ENCODE assay signal across 3 fruit fly cellular contexts in genomic region chr3L:8949823-8950222, dm6.
TF ChIP-seq lines count a peak whose summit lies in the region.

No protein-coding gene starts in this region.

- no peak for TF ChIP-seq CTCF in whole organism, embryonic (GFP tag; optimal IDR thresholded peaks at IDR 0.05; lab: Kevin White, UChicago)

TF ChIP-seq in whole organism, embryonic, 481 proteins besides CTCF, POLR2A, EP300 and RAD21:
- TF ChIP-seq PHDP (tag; optimal IDR thresholded peaks at IDR 0.05; lab: Kevin White, UChicago) (no peak), rib (GFP tag; IDR thresholded peaks at IDR 0.05; lab: Robert Waterston, UW) (no peak), danr (GFP tag; IDR thresholded peaks at IDR 0.05; lab: Robert Waterston, UW) (no peak), sr (GFP tag; IDR thresholded peaks at IDR 0.05; lab: Robert Waterston, UW) (peak; percentile 79), chinmo (GFP tag; IDR thresholded peaks at IDR 0.05; lab: Robert Waterston, UW; ENCODE audit: partially characterized antibody) (0 out of 4 replicates have a peak, but pooled peaks have one; percentile 29), CG8281 (tag; optimal IDR thresholded peaks at IDR 0.05; lab: Kevin White, UChicago) (no peak), Hey (tag; optimal IDR thresholded peaks at IDR 0.05; lab: Kevin White, UChicago) (peak; percentile 24), Awh (GFP tag; IDR thresholded peaks at IDR 0.05; lab: Robert Waterston, UW) (0 out of 2 replicates have a peak, but pooled peaks have one; percentile 13), CG7963 (GFP tag; IDR thresholded peaks at IDR 0.05; lab: Robert Waterston, UW; ENCODE audit: partially characterized antibody) (peak; percentile 16; the same call in 1 of the 3 replicates), unc-4 (GFP tag; IDR thresholded peaks at IDR 0.05; lab: Robert Waterston, UW; ENCODE audit: partially characterized antibody) (no peak), CG14441 (GFP tag; IDR thresholded peaks at IDR 0.05; lab: Robert Waterston, UW) (no peak), CG12236 (GFP tag; optimal IDR thresholded peaks at IDR 0.05; lab: Kevin White, UChicago) (no peak), crol (GFP tag; IDR thresholded peaks at IDR 0.05; lab: Robert Waterston, UW) (peak; percentile 86), CG10543 (GFP tag; optimal IDR thresholded peaks at IDR 0.05; lab: Kevin White, UChicago) (peak; percentile 5), CG11093 (GFP tag; IDR thresholded peaks at IDR 0.05; lab: Robert Waterston, UW) (no peak), lab (GFP tag; optimal IDR thresholded peaks at IDR 0.05; lab: Kevin White, UChicago) (peak; percentile 54), vnd (GFP tag; IDR thresholded peaks at IDR 0.05; lab: Robert Waterston, UW; ENCODE audit: partially characterized antibody) (0 out of 3 replicates have a peak, but pooled peaks have one; percentile 26)

TF ChIP-seq in whole organism, pupa, 21 proteins besides CTCF, POLR2A, EP300 and RAD21:
- TF ChIP-seq CG10348 (GFP tag; IDR thresholded peaks at IDR 0.05; lab: Robert Waterston, UW) (no peak), CG32121 (GFP tag; IDR thresholded peaks at IDR 0.05; lab: Robert Waterston, UW) (peak; percentile 52; the same call in 1 of the 2 replicates), CG17806 (tag; optimal IDR thresholded peaks at IDR 0.05; lab: Kevin White, UChicago) (no peak), CG15710 (tag; optimal IDR thresholded peaks at IDR 0.05; lab: Kevin White, UChicago) (no peak), CG9948 (tag; optimal IDR thresholded peaks at IDR 0.05; lab: Kevin White, UChicago) (no peak), CG34367 (tag; optimal IDR thresholded peaks at IDR 0.05; lab: Kevin White, UChicago) (no peak), CG4496 (GFP tag; IDR thresholded peaks at IDR 0.05; lab: Robert Waterston, UW) (no peak)

TF ChIP-seq in whole organism, wandering third instar larva, 38 proteins besides CTCF, POLR2A, EP300 and RAD21:
- TF ChIP-seq Dfd (GFP tag; optimal IDR thresholded peaks at IDR 0.05; lab: Kevin White, UChicago) = peak; percentile 57
- TF ChIP-seq N (GFP tag; optimal IDR thresholded peaks at IDR 0.05; lab: Kevin White, UChicago) = no peak

Comparison
In these comparisons a context has a peak if more than half of its experiments do, and no peak if none do; other contexts are left out.
1. Of the 10 proteins assayed by ChIP-seq in both whole organism, embryonic and whole organism, wandering third instar larva: peak only in whole organism, embryonic: none; only in whole organism, wandering third instar larva: Dfd; in both: none; in neither: 9.